Fruit fly (Drosophila melanogaster) whole organism, embryonic: ENCODE measurements around the gene CSN6.

Source experiments
- Abd-B ChIP-seq: fragments of 200-800 bp; sonication (Bioruptor generic); optimal IDR thresholded peaks from 2 replicates; lab custom pipeline; 2018; ENCODE audit warnings: missing biosample characterization, mild to moderate bottlenecking, missing genetic modification characterization, moderate library complexity
- BEAF-32 ChIP-seq: fragments of 200-800 bp; sonication (Bioruptor generic); optimal IDR thresholded peaks from 3 replicates; lab custom pipeline; 2017; ENCODE audit warnings: missing biosample characterization, missing genetic modification characterization, mild to moderate bottlenecking, moderate library complexity, missing genetic modification reagents
- CG10979 ChIP-seq: fragments of 200-800 bp; sonication (Bioruptor generic); optimal IDR thresholded peaks from 2 replicates; lab custom pipeline; 2018; ENCODE audit warnings: missing biosample characterization, mild to moderate bottlenecking, missing genetic modification characterization, moderate library complexity
- CG11504 ChIP-seq: fragments of 200-800 bp; sonication (Bioruptor generic); optimal IDR thresholded peaks from 3 replicates; lab custom pipeline; 2019; ENCODE audit warnings: missing biosample characterization, mild to moderate bottlenecking, missing genetic modification characterization, moderate library complexity
- CG12219 ChIP-seq: fragments of 200-800 bp; sonication (Bioruptor generic); optimal IDR thresholded peaks from 3 replicates; lab custom pipeline; 2018; ENCODE audit warnings: missing biosample characterization, mild to moderate bottlenecking, missing genetic modification characterization
- CG12659 ChIP-seq: fragments of 200-800 bp; sonication (Bioruptor generic); optimal IDR thresholded peaks from 3 replicates; lab custom pipeline; 2017; ENCODE audit warnings: mild to moderate bottlenecking, missing biosample characterization, missing genetic modification reagents, missing genetic modification characterization
- CG13424 ChIP-seq: fragments of 200-800 bp; sonication (Bioruptor generic); optimal IDR thresholded peaks from 2 replicates; lab custom pipeline; 2019; ENCODE audit warnings: missing biosample characterization, mild to moderate bottlenecking, missing genetic modification characterization, moderate library complexity
- CG15269 ChIP-seq: fragments of 200-800 bp; sonication (Bioruptor generic); optimal IDR thresholded peaks from 2 replicates; lab custom pipeline; 2018; ENCODE audit warnings: missing biosample characterization, mild to moderate bottlenecking, missing genetic modification characterization, moderate library complexity
- CG17829 ChIP-seq: fragments of 200-800 bp; optimal IDR thresholded peaks from 2 replicates; lab custom pipeline; 2019; ENCODE audit warnings: missing biosample characterization, mild to moderate bottlenecking, missing genetic modification characterization, moderate library complexity
- CG2678 ChIP-seq: fragments of 200-800 bp; sonication (Bioruptor generic); optimal IDR thresholded peaks from 3 replicates; lab custom pipeline; 2019; ENCODE audit warnings: missing biosample characterization, mild to moderate bottlenecking, missing genetic modification characterization, moderate library complexity
- CG2712 ChIP-seq: fragments of 200-800 bp; optimal IDR thresholded peaks from 3 replicates; lab custom pipeline; 2019; ENCODE audit warnings: missing biosample characterization, mild to moderate bottlenecking, missing genetic modification characterization, moderate library complexity
- CG31441 ChIP-seq: fragments of 200-800 bp; sonication (Bioruptor generic); IDR thresholded peaks from 2 replicates; pipeline ENCODE4 v1.3.6; 2022; ENCODE audit warnings: missing biosample characterization, missing genetic modification characterization
- CG4820 ChIP-seq: fragments of 200-800 bp; sonication (Bioruptor generic); optimal IDR thresholded peaks from 3 replicates; lab custom pipeline; 2016; ENCODE audit warnings: missing biosample characterization, missing genetic modification characterization
- CG6813 ChIP-seq: fragments of 200-800 bp; sonication (Bioruptor generic); optimal IDR thresholded peaks from 2 replicates; lab custom pipeline; 2017; ENCODE audit warnings: missing biosample characterization, missing genetic modification characterization, mild to moderate bottlenecking, moderate library complexity, missing genetic modification reagents
- CG7556 ChIP-seq: fragments of 200-800 bp; sonication (Bioruptor generic); optimal IDR thresholded peaks from 2 replicates; lab custom pipeline; 2017; ENCODE audit warnings: missing biosample characterization, mild to moderate bottlenecking, missing genetic modification characterization
- CG8924 ChIP-seq: fragments of 200-800 bp; optimal IDR thresholded peaks from 3 replicates; lab custom pipeline; 2019; ENCODE audit warnings: missing biosample characterization, mild to moderate bottlenecking, missing genetic modification characterization, moderate library complexity
- CG9437 ChIP-seq: fragments of 200-800 bp; sonication (Bioruptor generic); optimal IDR thresholded peaks from 2 replicates; lab custom pipeline; 2018; ENCODE audit warnings: missing biosample characterization, mild to moderate bottlenecking, missing genetic modification characterization
- CG9797 ChIP-seq: fragments of 200-800 bp; sonication (Bioruptor generic); optimal IDR thresholded peaks from 3 replicates; lab custom pipeline; 2018; ENCODE audit warnings: missing biosample characterization, mild to moderate bottlenecking, missing genetic modification characterization
- CG9876 ChIP-seq: fragments of 200-800 bp; sonication (Bioruptor generic); optimal IDR thresholded peaks from 2 replicates; lab custom pipeline; 2016; ENCODE audit warnings: missing biosample characterization, missing genetic modification characterization
- CoRest ChIP-seq: fragments of 200-800 bp; sonication (Bioruptor generic); optimal IDR thresholded peaks from 3 replicates; lab custom pipeline; 2018; ENCODE audit warnings: missing biosample characterization, mild to moderate bottlenecking, missing genetic modification characterization, moderate library complexity
- Deaf1 ChIP-seq: fragments of 200-800 bp; optimal IDR thresholded peaks from 3 replicates; lab custom pipeline; 2019; ENCODE audit warnings: missing biosample characterization, mild to moderate bottlenecking, missing genetic modification characterization, moderate library complexity
- E2f1 ChIP-seq: fragments of 200-800 bp; sonication (Bioruptor generic); IDR thresholded peaks from 2 replicates; pipeline ENCODE4 v1.3.6; 2022; ENCODE audit warnings: missing biosample characterization, missing genetic modification characterization
- Fer1 ChIP-seq: fragments of 200-800 bp; sonication (Bioruptor generic); optimal IDR thresholded peaks from 2 replicates; lab custom pipeline; 2017; ENCODE audit warnings: missing biosample characterization, mild to moderate bottlenecking, missing genetic modification characterization
- HmgZ ChIP-seq: fragments of 200-800 bp; sonication (Bioruptor generic); optimal IDR thresholded peaks from 2 replicates; lab custom pipeline; 2018; ENCODE audit warnings: missing biosample characterization, mild to moderate bottlenecking, missing genetic modification characterization
- MTF-1 ChIP-seq: fragments of 200-800 bp; sonication (Bioruptor generic); optimal IDR thresholded peaks from 2 replicates; lab custom pipeline; 2018; ENCODE audit warnings: missing biosample characterization, mild to moderate bottlenecking, missing genetic modification characterization, borderline replicate concordance
- Med ChIP-seq: fragments of 200-800 bp; sonication (Bioruptor generic); peaks from one replicate; lab custom pipeline; 2016; ENCODE audit warnings: missing biosample characterization, missing genetic modification characterization, mild to moderate bottlenecking, inconsistent platforms, moderate library complexity
- Ptx1 ChIP-seq: fragments of 200-800 bp; sonication (Bioruptor generic); IDR thresholded peaks from 2 replicates; pipeline ENCODE4 v1.3.6; 2022; ENCODE audit warnings: missing biosample characterization, missing genetic modification characterization
- Rx ChIP-seq: fragments of 200-800 bp; sonication (Bioruptor generic); IDR thresholded peaks from 2 replicates; pipeline ENCODE4 v1.3.6; 2022; ENCODE audit warnings: missing biosample characterization, missing genetic modification characterization
- Ssrp ChIP-seq: fragments of 200-800 bp; sonication (Bioruptor generic); optimal IDR thresholded peaks from 2 replicates; lab custom pipeline; 2018; ENCODE audit warnings: missing biosample characterization, mild to moderate bottlenecking, missing genetic modification characterization, moderate library complexity
- amos ChIP-seq: fragments of 200-800 bp; sonication (Bioruptor generic); IDR thresholded peaks from 2 replicates; pipeline ENCODE4 v1.3.6; 2022; ENCODE audit warnings: missing biosample characterization, missing genetic modification characterization; ENCODE audit not compliant: partially characterized antibody
- bab2 ChIP-seq: fragments of 200-800 bp; sonication (Bioruptor generic); optimal IDR thresholded peaks from 2 replicates; lab custom pipeline; 2016; ENCODE audit warnings: missing biosample characterization, missing genetic modification characterization
- bsh ChIP-seq, 2 experiments: fragments of 200-800 bp; sonication (Bioruptor generic); optimal IDR thresholded peaks; 2 replicates each; lab custom pipeline; 2017 to 2018; ENCODE audit warnings: mild to moderate bottlenecking in 2 of 2, missing biosample characterization in 2 of 2, missing genetic modification characterization in 2 of 2, moderate library complexity in 1 of 2
- chm ChIP-seq: fragments of 200-800 bp; sonication (Bioruptor generic); IDR thresholded peaks from 2 replicates; pipeline ENCODE4 v1.3.6; 2022; ENCODE audit warnings: missing biosample characterization, missing genetic modification characterization
- ken ChIP-seq: fragments of 200-800 bp; sonication (Bioruptor generic); IDR thresholded peaks from 3 replicates; pipeline ENCODE4 v1.3.6; 2022; ENCODE audit warnings: missing biosample characterization, missing genetic modification characterization
- kni ChIP-seq: fragments of 200-800 bp; sonication (Bioruptor generic); optimal IDR thresholded peaks from 3 replicates; lab custom pipeline; 2017; ENCODE audit warnings: mild to moderate bottlenecking, missing biosample characterization, missing genetic modification reagents, missing genetic modification characterization
- lab ChIP-seq: fragments of 200-800 bp; sonication (Bioruptor generic); optimal IDR thresholded peaks from 3 replicates; lab custom pipeline; 2017; ENCODE audit warnings: missing biosample characterization, missing genetic modification characterization, mild to moderate bottlenecking, moderate library complexity, missing genetic modification reagents
- lilli ChIP-seq: fragments of 200-800 bp; sonication (Bioruptor generic); optimal IDR thresholded peaks from 3 replicates; lab custom pipeline; 2016; ENCODE audit warnings: missing biosample characterization, missing genetic modification characterization
- nom ChIP-seq: fragments of 200-800 bp; sonication (Bioruptor generic); optimal IDR thresholded peaks from 2 replicates; lab custom pipeline; 2017; ENCODE audit warnings: missing biosample characterization, missing genetic modification characterization, mild to moderate bottlenecking, moderate library complexity, missing genetic modification reagents
- odd ChIP-seq: fragments of 200-800 bp; sonication (Bioruptor generic); optimal IDR thresholded peaks from 2 replicates; lab custom pipeline; 2017; ENCODE audit warnings: missing biosample characterization, mild to moderate bottlenecking, missing genetic modification characterization
- pros ChIP-seq: fragments of 200-800 bp; sonication (Bioruptor generic); optimal IDR thresholded peaks from 3 replicates; lab custom pipeline; 2019; ENCODE audit warnings: missing biosample characterization, mild to moderate bottlenecking, missing genetic modification characterization, moderate library complexity
- pzg ChIP-seq: fragments of 200-800 bp; sonication (Bioruptor generic); optimal IDR thresholded peaks from 3 replicates; lab custom pipeline; 2018; ENCODE audit warnings: missing biosample characterization, mild to moderate bottlenecking, missing genetic modification characterization, moderate library complexity
- seq ChIP-seq: fragments of 200-800 bp; sonication (Bioruptor generic); IDR thresholded peaks from 2 replicates; pipeline ENCODE4 v1.3.6; 2022; ENCODE audit warnings: missing biosample characterization, missing genetic modification characterization
- slp2 ChIP-seq: fragments of 200-800 bp; sonication (Bioruptor generic); optimal IDR thresholded peaks from 2 replicates; lab custom pipeline; 2016; ENCODE audit warnings: missing biosample characterization, missing genetic modification characterization
- stc ChIP-seq: fragments of 200-800 bp; sonication (Bioruptor generic); IDR thresholded peaks from 2 replicates; pipeline ENCODE4 v1.3.6; 2022; ENCODE audit warnings: missing biosample characterization, missing genetic modification characterization
- tap ChIP-seq: fragments of 200-800 bp; optimal IDR thresholded peaks from 3 replicates; lab custom pipeline; 2019; ENCODE audit warnings: missing biosample characterization, mild to moderate bottlenecking, missing genetic modification characterization, moderate library complexity
- vvl ChIP-seq: fragments of 200-800 bp; sonication (Bioruptor generic); IDR thresholded peaks from 2 replicates; pipeline ENCODE4 v1.3.6; 2022; ENCODE audit warnings: missing biosample characterization, missing genetic modification characterization

The CSN6 gene

DNA sequence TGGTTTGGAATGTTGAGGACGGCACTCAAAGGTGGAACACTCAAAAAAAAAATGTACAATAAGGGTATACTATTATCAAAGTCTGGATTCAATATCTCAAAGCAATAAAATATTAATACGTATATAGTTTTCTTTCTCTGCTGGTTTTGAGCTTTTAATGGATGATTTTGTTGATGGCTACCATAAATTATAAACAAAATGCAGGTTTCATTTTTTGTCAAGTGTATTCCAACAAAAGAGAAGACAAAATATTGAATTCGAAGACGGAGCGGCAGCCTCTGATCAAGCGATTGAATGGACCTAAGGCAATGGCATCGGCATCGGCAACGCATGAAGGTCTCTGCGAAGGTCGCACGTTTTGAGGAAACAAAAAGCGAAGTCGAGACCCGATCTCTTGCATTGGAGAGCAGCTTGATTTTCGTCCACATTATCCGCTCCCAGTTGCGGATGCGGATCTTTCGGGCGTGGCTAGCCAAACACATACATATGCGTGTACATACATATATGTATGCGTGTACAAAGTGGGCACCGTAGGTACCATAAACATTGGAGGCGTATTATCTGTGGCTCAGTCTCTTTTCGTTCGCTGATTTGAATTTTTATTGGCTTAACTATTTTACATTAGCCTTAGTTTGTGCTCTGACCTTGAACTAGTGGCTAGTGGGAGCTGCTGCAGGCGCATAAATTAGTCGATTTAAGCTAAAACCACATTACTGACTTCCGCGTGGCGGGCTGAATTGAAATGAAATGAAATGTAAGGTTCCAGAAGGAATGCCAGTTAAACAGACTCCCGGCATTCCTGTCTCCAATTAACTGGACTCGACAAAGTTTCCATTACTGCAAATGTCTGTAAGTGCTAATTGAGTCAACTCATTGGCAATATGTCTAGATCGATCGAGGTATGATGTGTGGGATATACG lies 43.8 kb upstream of the CSN6 start (continued):
- peak; percentile 51 for TF ChIP-seq CoRest (tag; lab: Kevin White, UChicago)
- TF ChIP-seq tap (tag; lab: Kevin White, UChicago) = peak; percentile 37
- TF ChIP-seq HmgZ = no peak
- peak; percentile 34 for TF ChIP-seq CG12659
- TF ChIP-seq Rx = 0 out of 2 replicates have a peak, but pooled peaks have one; percentile 5
- TF ChIP-seq MTF-1 (GFP tag; lab: Kevin White, UChicago) = no peak
- TF ChIP-seq slp2 (GFP tag; lab: Kevin White, UChicago) = no peak
- TF ChIP-seq nom (GFP tag; lab: Kevin White, UChicago) = peak; percentile 31
- TF ChIP-seq CG17829 (tag; lab: Kevin White, UChicago) = no peak
- TF ChIP-seq CG13424 = peak; percentile 48
- TF ChIP-seq amos (GFP tag; lab: Robert Waterston, UW) = no peak
- TF ChIP-seq CG6813 = peak; percentile 27
- no peak for TF ChIP-seq CG9876 (GFP tag; lab: Kevin White, UChicago)
- peak; percentile 74 for TF ChIP-seq CG11504 (tag; lab: Kevin White, UChicago)
- TF ChIP-seq stc (GFP tag; lab: Robert Waterston, UW) = peak; percentile 73
- no peak for TF ChIP-seq seq (GFP tag; lab: Robert Waterston, UW)
- TF ChIP-seq CG10979 (tag; lab: Kevin White, UChicago) = peak; percentile 44
- TF ChIP-seq pros (GFP tag; lab: Kevin White, UChicago) = peak; percentile 97
- TF ChIP-seq CG2712 = peak; percentile 40
- TF ChIP-seq CG2678 (tag; lab: Kevin White, UChicago) = peak; percentile 61
- TF ChIP-seq lilli (GFP tag; lab: Kevin White, UChicago) = peak; percentile 31
- TF ChIP-seq vvl = peak; percentile 64
- no peak for TF ChIP-seq pzg (GFP tag; lab: Kevin White, UChicago)
- TF ChIP-seq CG15269 (tag; lab: Kevin White, UChicago) = peak; percentile 79
- peak; percentile 82 for TF ChIP-seq Med (GFP tag; lab: Kevin White, UChicago)
- TF ChIP-seq Deaf1 (tag; lab: Kevin White, UChicago) = peak; percentile 33
- TF ChIP-seq lab (GFP tag; lab: Kevin White, UChicago) = peak; percentile 37
- TF ChIP-seq CG4820 (GFP tag; lab: Kevin White, UChicago) = peak; percentile 7
- peak in 1 of 2 experiments; percentile 39 for TF ChIP-seq bsh (GFP tag; optimal IDR thresholded peaks at IDR 0.05; lab: Kevin White, UChicago)
- TF ChIP-seq CG31441 (GFP tag; lab: Robert Waterston, UW) = peak; percentile 56
- TF ChIP-seq ken (GFP tag; lab: Robert Waterston, UW) = 0 out of 3 replicates have a peak, but pooled peaks have one; percentile 14
- peak; percentile 11 for TF ChIP-seq CG9437
- TF ChIP-seq E2f1 (GFP tag; lab: Robert Waterston, UW) = 0 out of 2 replicates have a peak, but pooled peaks have one; percentile 30
- TF ChIP-seq CG8924 (tag; lab: Kevin White, UChicago) = peak; percentile 50
- peak; percentile 39 for TF ChIP-seq CG7556 (GFP tag; lab: Kevin White, UChicago)
- TF ChIP-seq Abd-B (GFP tag; lab: Kevin White, UChicago) = peak; percentile 17
- peak; percentile 25 for TF ChIP-seq CG12219
- 0 out of 2 replicates have a peak, but pooled peaks have one; percentile 6 for TF ChIP-seq chm (GFP tag; lab: Robert Waterston, UW)
- TF ChIP-seq kni (GFP tag; lab: Kevin White, UChicago) = no peak
- peak; percentile 33 for TF ChIP-seq bab2 (GFP tag; lab: Kevin White, UChicago)
- no peak for TF ChIP-seq CG9797
- peak; percentile 23 for TF ChIP-seq Ssrp (tag; lab: Kevin White, UChicago)
- TF ChIP-seq odd (GFP tag; lab: Kevin White, UChicago) = peak; percentile 44
- peak; percentile 66 for TF ChIP-seq Ptx1 (GFP tag; lab: Robert Waterston, UW)
- no peak for TF ChIP-seq BEAF-32 (GFP tag; lab: Kevin White, UChicago)
- TF ChIP-seq Fer1 (GFP tag; lab: Kevin White, UChicago) = peak; percentile 55
